Worm (Caenorhabditis elegans): ENCODE results near the gene clec-85.

Gene clec-85

ce11 chrIV:2897644-2898160, 47.0 kb downstream of the clec-85 start, which contains the start of gene Y54G2A.36:
TSS of gene Y54G2A.36 (plus strand) at chrIV:2897694.
- TF ChIP-seq ztf-11 (tag; optimal IDR thresholded peaks at IDR 0.05) (no peak), egl-5 (tag; optimal IDR thresholded peaks at IDR 0.05) (no peak), ceh-9 (tag; optimal IDR thresholded peaks at IDR 0.05) (no peak), egl-27 (tag; optimal IDR thresholded peaks at IDR 0.05) (no peak)

All from whole organism, L3 larva.